Worm (Caenorhabditis elegans) whole organism, L4 larva: Measurements from ENCODE around the gene F28B4.4.

Experiments used
- egl-27 ChIP-seq: sonication (generic microtip); optimal IDR thresholded peaks from 3 replicates; lab custom pipeline; 2017; ENCODE audit warnings: missing biosample characterization, missing genetic modification reagents, missing genetic modification characterization
- madf-9 ChIP-seq: fragments of 200-800 bp; sonication (Bioruptor generic); conservative IDR thresholded peaks from 2 replicates; pipeline ENCODE4 v1.3.6; 2022; ENCODE audit warnings: missing genetic modification reagents, missing genetic modification characterization, missing compliant biosample characterization

DNA sequence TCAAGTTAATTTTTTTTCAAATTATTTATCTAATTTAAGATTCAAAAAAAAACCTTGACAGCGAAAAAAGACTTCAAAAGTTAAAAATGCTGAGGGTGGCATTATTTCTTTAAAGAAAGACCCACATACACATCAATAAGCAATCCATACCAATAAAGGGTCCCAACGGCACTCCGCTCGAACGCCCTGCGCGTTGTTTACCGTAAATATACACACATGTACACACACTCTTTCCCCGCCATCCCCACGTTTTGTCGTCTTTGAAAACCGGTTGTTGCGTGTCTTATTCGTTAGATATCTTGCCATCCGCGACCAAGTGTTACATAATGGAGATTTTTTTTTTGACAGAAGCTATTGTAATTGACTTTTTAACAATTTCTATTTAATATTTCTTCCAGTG is 49.9 kb downstream of the F28B4.4 start, which contains the start of gene gcc-1:
- TF ChIP-seq madf-9 (GFP tag; lab: Robert Waterston, UW), result no peak
- no peak for TF ChIP-seq egl-27 (tag; lab: Kevin White, UChicago)
